Worm (Caenorhabditis elegans) whole organism, L4/young adult: Measurements from ENCODE around the gene K01A6.7.

Experiments
- W03F9.2 ChIP-seq: fragments of 150-350 bp; optimal IDR thresholded peaks from 2 replicates; lab custom pipeline; 2014; ENCODE audit warnings: missing biosample characterization, missing genetic modification characterization
- him-1 ChIP-seq: sonication (generic microtip); optimal IDR thresholded peaks from 2 replicates; lab custom pipeline; 2016; ENCODE audit warnings: missing genotype, missing genetic modification reagents, missing genetic modification characterization, missing compliant biosample characterization

DNA sequence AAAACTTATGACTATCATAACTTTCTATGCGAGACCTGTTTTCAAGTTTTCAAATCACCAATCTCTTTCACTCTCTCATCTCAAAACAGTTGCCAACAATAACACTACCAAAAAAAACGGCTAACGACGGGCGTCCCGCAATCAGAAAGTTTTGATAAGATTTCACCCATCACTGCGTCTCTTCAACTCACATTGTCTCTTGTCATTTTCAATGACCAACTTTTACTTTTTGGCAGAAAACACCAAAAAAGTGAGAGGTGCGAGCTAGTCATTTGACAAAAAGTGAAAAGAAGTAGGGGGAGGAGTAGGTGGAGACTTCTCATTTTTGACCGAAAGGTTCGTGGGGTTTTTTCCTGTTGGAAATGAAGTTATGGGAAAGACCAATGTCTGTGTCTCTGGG lies 19.7 kb downstream of the K01A6.7 start:
- TF ChIP-seq him-1 (tag; lab: Kevin White, UChicago): no peak
- no peak for TF ChIP-seq W03F9.2 (tag; lab: Kevin White, UChicago)
